Worm (Caenorhabditis elegans): ENCODE results near the gene T07G12.3.

DNA sequence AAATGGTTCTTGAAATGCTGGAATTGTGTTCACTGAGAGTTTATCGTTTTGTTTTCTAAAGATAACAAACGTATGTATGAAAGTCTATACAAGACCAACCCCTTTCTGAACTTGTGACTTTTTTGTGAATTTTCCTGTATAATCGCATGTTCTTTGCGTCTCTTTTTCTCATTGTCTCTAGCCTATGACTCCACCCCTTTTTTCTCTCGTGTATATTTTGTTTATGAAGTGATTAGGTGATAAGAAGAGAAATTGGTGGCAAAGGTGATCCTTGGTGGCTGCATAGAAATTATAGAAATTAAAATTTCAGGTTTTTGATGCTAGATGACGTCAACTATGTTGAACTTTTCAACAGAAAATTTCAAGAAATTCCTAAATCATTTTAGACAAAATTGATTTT, 11.3 kb downstream of the T07G12.3 start, which contains the start of gene T07G12.5:
- TF ChIP-seq sem-4 (tag; optimal IDR thresholded peaks at IDR 0.05) (no peak), peb-1 (tag; optimal IDR thresholded peaks at IDR 0.05) (no peak), skn-1 (tag; optimal IDR thresholded peaks at IDR 0.05) (no peak), elt-3 (tag; optimal IDR thresholded peaks at IDR 0.05) (no peak), lin-13 (GFP tag; optimal IDR thresholded peaks at IDR 0.05) (no peak), ztf-11 (tag; optimal IDR thresholded peaks at IDR 0.05) (no peak), alr-1 (tag; optimal IDR thresholded peaks at IDR 0.05) (no peak), snpc-4 (tag; optimal IDR thresholded peaks at IDR 0.05) (no peak)
